Worm (Caenorhabditis elegans) whole organism, L4 larva: ENCODE measurements around the gene gur-3.

Experiments used
- Y48G9A.11 ChIP-seq: fragments of 200-800 bp; sonication (Bioruptor generic); IDR thresholded peaks from 2 replicates; pipeline ENCODE4 v1.3.6; 2022; ENCODE audit warnings: missing genetic modification reagents, missing genetic modification characterization, missing compliant biosample characterization
- Y5F2A.4 ChIP-seq: fragments of 200-800 bp; sonication (Bioruptor generic); optimal IDR thresholded peaks from 2 replicates; lab custom pipeline; 2018; ENCODE audit warnings: mild to moderate bottlenecking, missing genetic modification characterization, missing compliant biosample characterization
- daf-19 ChIP-seq: fragments of 200-800 bp; sonication (Bioruptor generic); conservative IDR thresholded peaks from 2 replicates; pipeline ENCODE4 v1.3.6; 2022; ENCODE audit warnings: missing genetic modification characterization, missing compliant biosample characterization
- lin-13 ChIP-seq: fragments of 150-350 bp; optimal IDR thresholded peaks from 2 replicates; lab custom pipeline; 2014; ENCODE audit warnings: missing biosample characterization, missing genetic modification reagents, missing genetic modification characterization
- lsy-2 ChIP-seq, 2 experiments: fragments of 150-350 bp in 1 of 2; sonication (generic microtip) in 1 of 2; optimal IDR thresholded peaks; 2 replicates each; lab custom pipeline; 2014 to 2017; ENCODE audit warnings: missing biosample characterization in 2 of 2, missing genetic modification characterization in 2 of 2
- mes-2 ChIP-seq: sonication (generic microtip); optimal IDR thresholded peaks from 2 replicates; lab custom pipeline; 2016; ENCODE audit warnings: missing genotype, mild to moderate bottlenecking, missing genetic modification characterization, missing compliant biosample characterization; ENCODE audit not compliant: poor library complexity, severe bottlenecking
- nhr-11 ChIP-seq: fragments of 150-350 bp; optimal IDR thresholded peaks from 2 replicates; lab custom pipeline; 2014; ENCODE audit warnings: missing biosample characterization, missing genetic modification characterization
- nhr-25 ChIP-seq: sonication (generic microtip); optimal IDR thresholded peaks from 2 replicates; lab custom pipeline; 2017; ENCODE audit warnings: missing genetic modification characterization, mild to moderate bottlenecking, missing compliant biosample characterization, antibody characterized with exemption, moderate library complexity, borderline replicate concordance; ENCODE audit not compliant: insufficient read depth
- nhr-28 ChIP-seq: fragments of 150-350 bp; optimal IDR thresholded peaks from 2 replicates; lab custom pipeline; 2014; ENCODE audit warnings: missing biosample characterization, missing genetic modification characterization
- nhr-77 ChIP-seq: fragments of 150-350 bp; optimal IDR thresholded peaks from 2 replicates; lab custom pipeline; 2014; ENCODE audit warnings: missing biosample characterization, missing genetic modification characterization
- snpc-4 ChIP-seq: fragments of 150-350 bp; optimal IDR thresholded peaks from 2 replicates; lab custom pipeline; 2014; ENCODE audit warnings: missing biosample characterization, missing genetic modification characterization
- ztf-11 ChIP-seq: fragments of 150-350 bp; optimal IDR thresholded peaks from 2 replicates; lab custom pipeline; 2014; ENCODE audit warnings: missing biosample characterization, missing genetic modification characterization

DNA sequence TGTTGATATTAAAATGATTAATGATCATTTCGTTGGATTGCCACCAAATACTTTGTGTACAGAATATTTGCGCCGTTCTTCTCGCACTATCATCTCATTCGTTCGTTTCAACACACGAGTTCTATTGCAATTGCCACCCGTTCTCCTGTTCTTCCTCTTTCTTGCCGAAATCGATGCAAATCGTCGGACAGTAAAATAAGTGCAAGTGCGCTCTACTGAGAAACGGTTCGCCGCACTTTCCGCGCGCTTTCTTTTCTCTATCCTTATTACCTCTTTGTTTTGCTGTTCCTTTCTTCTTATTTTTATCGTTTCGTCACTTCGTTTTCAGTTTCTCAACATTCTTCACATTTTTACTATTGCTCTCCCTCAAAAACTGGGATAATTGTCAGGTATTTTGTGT, 14.9 kb downstream of the gur-3 start:
- TF ChIP-seq Y48G9A.11 (GFP tag; lab: Robert Waterston, UW) (no peak), ztf-11 (no peak), mes-2 (tag; lab: Kevin White, UChicago) (no peak), Y5F2A.4 (GFP tag; lab: Kevin White, UChicago) (no peak), nhr-25 (tag; lab: Kevin White, UChicago) (peak; percentile 75), snpc-4 (tag; lab: Kevin White, UChicago) (no peak), nhr-11 (tag; lab: Kevin White, UChicago) (no peak), nhr-77 (tag; lab: Kevin White, UChicago) (peak; percentile 13), lsy-2 (tag; optimal IDR thresholded peaks at IDR 0.05; lab: Kevin White, UChicago) (no peak), nhr-28 (tag; lab: Kevin White, UChicago) (peak; percentile 63), lin-13 (GFP tag; lab: Kevin White, UChicago) (peak; percentile 8), daf-19 (GFP tag; lab: Robert Waterston, UW) (no peak)
